Worm (Caenorhabditis elegans) whole organism, midembryonic: ENCODE measurements around the gene E03H12.7.

ENCODE experiments used
- T22C8.4 ChIP-seq: fragments of 200-800 bp; sonication (Bioruptor generic); IDR thresholded peaks from 2 replicates; pipeline ENCODE4 v1.3.6; 2022; ENCODE audit warnings: missing genetic modification characterization, missing compliant biosample characterization
- klf-2 ChIP-seq: fragments of 200-800 bp; sonication (Bioruptor generic); conservative IDR thresholded peaks from 2 replicates; pipeline ENCODE4 v1.3.6; 2022; ENCODE audit warnings: missing genetic modification reagents, missing genetic modification characterization, missing compliant biosample characterization
- med-1 ChIP-seq: sonication (generic microtip); optimal IDR thresholded peaks from 2 replicates; lab custom pipeline; 2017; ENCODE audit warnings: missing genetic modification characterization, mild to moderate bottlenecking, missing compliant biosample characterization, antibody characterized with exemption, missing genetic modification reagents; ENCODE audit not compliant: insufficient read depth
- tab-1 ChIP-seq: fragments of 200-800 bp; sonication (Bioruptor generic); IDR thresholded peaks from 2 replicates; pipeline ENCODE4 v1.3.6; 2022; ENCODE audit warnings: missing genetic modification characterization, missing compliant biosample characterization
- ztf-29 ChIP-seq: fragments of 200-800 bp; sonication (Bioruptor generic); IDR thresholded peaks from 2 replicates; pipeline ENCODE4 v1.3.6; 2022; ENCODE audit warnings: missing genetic modification reagents, missing genetic modification characterization, missing compliant biosample characterization

Gene E03H12.7

DNA sequence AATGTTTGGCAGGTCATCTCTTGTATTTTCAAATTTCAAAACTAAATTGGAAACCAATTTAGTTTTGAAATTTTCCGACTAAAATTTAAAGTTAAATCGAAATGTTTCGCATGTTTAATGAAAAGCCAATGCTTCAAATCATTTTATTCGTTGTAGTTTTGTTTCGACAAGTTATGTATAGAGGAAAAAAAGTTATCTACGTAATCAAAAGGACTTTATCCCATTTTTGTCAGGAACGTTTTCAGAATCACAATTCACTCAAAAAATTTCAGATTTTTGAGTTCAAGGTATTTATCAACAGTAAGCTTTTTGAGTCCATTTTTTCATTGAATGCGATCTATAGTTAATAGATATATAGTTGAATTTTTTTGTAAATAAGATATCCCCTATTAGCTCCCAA, 49.8 kb downstream of the E03H12.7 start, which contains the start of gene str-168:
Gene str-168 (plus strand): TSS at position 301 of the 400 bp plus-strand sequence.
- TF ChIP-seq ztf-29 (GFP tag; lab: Robert Waterston, UW), result no peak
- no peak for TF ChIP-seq med-1
- TF ChIP-seq klf-2 (GFP tag; lab: Robert Waterston, UW), result no peak
- TF ChIP-seq T22C8.4 (GFP tag; lab: Robert Waterston, UW), result no peak
- TF ChIP-seq tab-1 (GFP tag; lab: Robert Waterston, UW), result no peak
